Worm (Caenorhabditis elegans): ENCODE data around the gene F59E11.5.

DNA sequence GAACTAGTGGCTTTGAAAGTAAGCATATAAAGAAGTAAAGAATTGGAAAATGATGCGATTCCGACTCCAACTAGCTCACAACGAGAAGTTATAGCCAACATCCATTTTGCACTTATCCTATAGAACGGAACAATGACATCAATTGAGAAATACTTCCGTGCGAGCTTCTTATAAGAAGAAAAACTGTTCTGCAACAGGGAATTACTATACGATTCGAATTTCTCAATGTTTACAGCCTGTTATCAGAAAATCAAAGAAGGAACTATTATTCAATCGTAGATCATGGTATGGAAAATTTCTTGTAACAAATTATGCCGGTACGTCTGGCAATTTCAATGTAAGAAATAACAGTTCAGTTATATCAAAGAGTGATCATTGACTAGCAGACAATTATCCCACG, 9.2 kb upstream of the F59E11.5 start, which contains the start of gene str-85:
- no peak for TF ChIP-seq unc-55 (GFP tag; optimal IDR thresholded peaks at IDR 0.05)
- TF ChIP-seq unc-62 (GFP tag; optimal IDR thresholded peaks at IDR 0.05): no peak
- no peak for TF ChIP-seq lsy-2 (tag; optimal IDR thresholded peaks at IDR 0.05)
- TF ChIP-seq R02D3.7 (tag; optimal IDR thresholded peaks at IDR 0.05): no peak

Data from whole organism, L2 larva.